Worm (Caenorhabditis elegans) whole organism, L1 larva: ENCODE measurements around the gene sas-5.

Experiments
- Y116A8C.19 ChIP-seq: sonication (generic microtip); optimal IDR thresholded peaks from 2 replicates; lab custom pipeline; 2016; ENCODE audit warnings: missing compliant biosample characterization, missing genetic modification characterization, borderline replicate concordance
- alr-1 ChIP-seq: fragments of 200-800 bp; sonication (Bioruptor generic); optimal IDR thresholded peaks from 2 replicates; lab custom pipeline; 2018; ENCODE audit warnings: borderline replicate concordance, mild to moderate bottlenecking, missing genetic modification characterization, missing compliant biosample characterization
- aly-2 ChIP-seq: fragments of 150-350 bp; optimal IDR thresholded peaks from 2 replicates; lab custom pipeline; 2014; ENCODE audit warnings: missing biosample characterization, missing genetic modification characterization
- ama-1 ChIP-seq: fragments of 150-350 bp; optimal IDR thresholded peaks from 2 replicates; lab custom pipeline; 2014
- blmp-1 ChIP-seq: fragments of 150-350 bp; optimal IDR thresholded peaks from 2 replicates; lab custom pipeline; 2014; ENCODE audit warnings: missing biosample characterization, missing genetic modification characterization
- ceh-63 ChIP-seq: fragments of 200-800 bp; sonication (Bioruptor generic); optimal IDR thresholded peaks from 2 replicates; lab custom pipeline; 2018; ENCODE audit warnings: mild to moderate bottlenecking, missing genetic modification characterization, missing compliant biosample characterization
- ceh-82 ChIP-seq, 3 experiments: fragments of 150-350 bp in 1 of 3; sonication (generic microtip) in 2 of 3; optimal IDR thresholded peaks; 2 replicates each; lab custom pipeline; 2014 to 2017; ENCODE audit warnings: missing biosample characterization in 3 of 3, missing genetic modification characterization in 3 of 3
- dpl-1 ChIP-seq, 3 experiments: fragments of 150-350 bp in 2 of 3; sonication (generic microtip) in 1 of 3; optimal IDR thresholded peaks; 2 replicates each; lab custom pipeline; 2014 to 2017; ENCODE audit warnings: missing biosample characterization in 3 of 3, missing genetic modification characterization in 3 of 3, missing genetic modification reagents in 3 of 3
- efl-1 ChIP-seq, 4 experiments: fragments of 150-350 bp; optimal IDR thresholded peaks in 3 of 4; peaks in 1 of 4; 1 replicate in 1 of 4; 2 replicates in 3 of 4; lab custom pipeline; 2014; ENCODE audit warnings: missing biosample characterization in 2 of 4, missing genetic modification characterization in 2 of 4, missing genetic modification reagents in 2 of 4
- egl-13 ChIP-seq: sonication (generic microtip); optimal IDR thresholded peaks from 2 replicates; lab custom pipeline; 2016; ENCODE audit warnings: missing genotype, missing genetic modification reagents, missing genetic modification characterization, missing compliant biosample characterization
- elt-3 ChIP-seq, 6 experiments: fragments of 150-350 bp in 1 of 6; sonication (generic microtip); optimal IDR thresholded peaks; 2 replicates each; lab custom pipeline; 2017 to 2018; ENCODE audit warnings: missing biosample characterization in 6 of 6, missing genetic modification characterization in 6 of 6, inconsistent platforms in 1 of 6
- fos-1 ChIP-seq: fragments of 150-350 bp; optimal IDR thresholded peaks from 2 replicates; lab custom pipeline; 2014; ENCODE audit warnings: missing biosample characterization, missing genetic modification characterization
- hlh-17 ChIP-seq: fragments of 200-800 bp; sonication (Bioruptor generic); optimal IDR thresholded peaks from 2 replicates; lab custom pipeline; 2018; ENCODE audit warnings: missing genetic modification characterization, mild to moderate bottlenecking, missing compliant biosample characterization, moderate library complexity, borderline replicate concordance
- hlh-4 ChIP-seq: sonication (generic microtip); optimal IDR thresholded peaks from 2 replicates; lab custom pipeline; 2016; ENCODE audit warnings: mild to moderate bottlenecking, missing genetic modification characterization, missing compliant biosample characterization
- irx-1 ChIP-seq: sonication (generic microtip); optimal IDR thresholded peaks from 2 replicates; lab custom pipeline; 2016; ENCODE audit warnings: missing genetic modification characterization, missing compliant biosample characterization
- jun-1 ChIP-seq: fragments of 150-350 bp; optimal IDR thresholded peaks from 2 replicates; lab custom pipeline; 2014; ENCODE audit warnings: missing biosample characterization, missing genetic modification reagents, missing genetic modification characterization
- lin-14 ChIP-seq: fragments of 200-800 bp; sonication (Bioruptor generic); optimal IDR thresholded peaks from 2 replicates; lab custom pipeline; 2018; ENCODE audit warnings: mild to moderate bottlenecking, missing genetic modification characterization, moderate library complexity, missing compliant biosample characterization
- lin-35 ChIP-seq, 2 experiments: fragments of 150-350 bp; optimal IDR thresholded peaks; 2 replicates each; lab custom pipeline; 2014; ENCODE audit warnings: missing biosample characterization in 2 of 2, missing genetic modification characterization in 2 of 2, missing genetic modification reagents in 2 of 2
- lsy-2 ChIP-seq, 2 experiments: fragments of 150-350 bp; optimal IDR thresholded peaks; 2 replicates each; lab custom pipeline; 2014; ENCODE audit warnings: missing biosample characterization in 2 of 2, missing genetic modification characterization in 2 of 2
- mab-9 ChIP-seq: fragments of 200-800 bp; sonication (Bioruptor generic); IDR thresholded peaks from 2 replicates; pipeline ENCODE4 v1.3.6; 2022; ENCODE audit warnings: missing genetic modification reagents, missing genetic modification characterization, missing compliant biosample characterization
- mdl-1 ChIP-seq, 2 experiments: fragments of 150-350 bp; optimal IDR thresholded peaks; 2 replicates each; lab custom pipeline; 2014 to 2017; ENCODE audit warnings: missing biosample characterization in 2 of 2, missing genetic modification characterization in 2 of 2, inconsistent platforms in 1 of 2
- mef-2 ChIP-seq: fragments of 150-350 bp; optimal IDR thresholded peaks from 2 replicates; lab custom pipeline; 2014; ENCODE audit warnings: missing biosample characterization, missing genetic modification characterization
- mep-1 ChIP-seq: fragments of 150-350 bp; optimal IDR thresholded peaks from 2 replicates; lab custom pipeline; 2014; ENCODE audit warnings: missing biosample characterization, missing genetic modification characterization
- nhr-19 ChIP-seq: fragments of 200-800 bp; sonication (Bioruptor generic); conservative IDR thresholded peaks from 2 replicates; pipeline ENCODE4 v1.3.6; 2022; ENCODE audit warnings: missing genetic modification characterization, missing compliant biosample characterization
- nhr-20 ChIP-seq: sonication (generic microtip); optimal IDR thresholded peaks from 2 replicates; lab custom pipeline; 2016; ENCODE audit warnings: mild to moderate bottlenecking, missing genetic modification characterization, missing compliant biosample characterization
- nhr-47 ChIP-seq: sonication (generic microtip); optimal IDR thresholded peaks from 2 replicates; lab custom pipeline; 2016; ENCODE audit warnings: mild to moderate bottlenecking, missing genetic modification characterization, moderate library complexity, missing compliant biosample characterization
- nhr-76 ChIP-seq: sonication (generic microtip); optimal IDR thresholded peaks from 2 replicates; lab custom pipeline; 2017; ENCODE audit warnings: missing biosample characterization, missing genetic modification characterization
- nhr-85 ChIP-seq: sonication (generic microtip); peaks from one replicate; lab custom pipeline; 2016; ENCODE audit warnings: missing genetic modification characterization, inconsistent platforms, missing compliant biosample characterization
- skn-1 ChIP-seq: fragments of 150-350 bp; optimal IDR thresholded peaks from 2 replicates; lab custom pipeline; 2014; ENCODE audit warnings: missing biosample characterization, missing genetic modification characterization
- sox-4 ChIP-seq: sonication (generic microtip); optimal IDR thresholded peaks from 2 replicates; lab custom pipeline; 2016; ENCODE audit warnings: missing genetic modification characterization, missing compliant biosample characterization
- vab-15 ChIP-seq: sonication (generic microtip); optimal IDR thresholded peaks from 2 replicates; lab custom pipeline; 2017; ENCODE audit warnings: missing genotype, mild to moderate bottlenecking, missing genetic modification characterization, missing compliant biosample characterization
- ztf-4 ChIP-seq: fragments of 150-350 bp; optimal IDR thresholded peaks from 2 replicates; lab custom pipeline; 2014; ENCODE audit warnings: missing biosample characterization, missing genetic modification characterization

The sas-5 gene

DNA sequence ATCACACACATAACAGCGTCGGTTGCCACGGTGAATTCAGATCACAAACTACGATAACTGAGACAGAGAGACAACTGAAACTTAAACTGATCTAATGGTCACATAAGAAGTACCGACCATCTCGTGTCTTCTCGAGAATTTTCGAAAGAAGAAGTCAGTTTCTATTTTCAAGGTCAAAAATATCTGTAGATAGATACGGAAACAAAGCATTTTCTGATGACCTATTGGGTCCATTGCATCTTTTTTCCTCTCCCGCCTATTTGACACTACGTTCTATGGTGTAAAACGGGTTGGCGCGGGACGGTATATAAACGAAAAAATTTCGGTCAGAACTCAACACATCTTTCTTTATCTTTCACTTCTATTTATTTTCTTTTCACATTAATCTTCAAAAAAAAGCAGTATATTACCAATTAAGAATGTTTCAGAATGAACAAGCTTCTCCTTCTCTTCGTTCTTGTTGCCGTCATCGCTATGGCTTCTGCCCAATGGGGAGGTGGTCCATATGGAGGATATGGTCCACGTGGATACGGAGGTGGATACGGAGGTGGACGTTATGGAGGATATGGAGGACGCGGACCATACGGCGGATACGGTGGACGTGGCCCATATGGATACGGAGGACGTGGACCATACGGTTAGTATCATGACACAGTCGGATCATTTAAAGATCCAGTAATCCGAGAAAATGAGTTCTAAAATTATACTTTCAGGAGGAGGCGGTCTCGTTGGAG is 5.6 kb downstream of the sas-5 start, which contains the start of gene nlp-24 (continued):
- TF ChIP-seq egl-13 (tag; lab: Kevin White, UChicago) (no peak), hlh-4 (tag; lab: Kevin White, UChicago) (no peak), ceh-63 (GFP tag; lab: Kevin White, UChicago) (no peak), dpl-1 (GFP tag; optimal IDR thresholded peaks at IDR 0.05; lab: Kevin White, UChicago) (peak in 1 of 3 experiments; percentile 26), fos-1 (tag; lab: Kevin White, UChicago) (no peak), lin-35 (GFP tag; optimal IDR thresholded peaks at IDR 0.05; lab: Kevin White, UChicago) (peak in 1 of 2 experiments; percentile 24)

- TF ChIP-seq elt-3 (tag; optimal IDR thresholded peaks at IDR 0.05; lab: Kevin White, UChicago) (peak in 1 of 6 experiments; percentile 22), ama-1 (lab: Kevin White, UChicago) (peak; percentile 26), nhr-47 (tag; lab: Kevin White, UChicago) (no peak), aly-2 (tag; lab: Kevin White, UChicago) (no peak), nhr-85 (tag; lab: Kevin White, UChicago) (peak; percentile 62)
- TF ChIP-seq, all 84 proteins: peak for 3
Measured at ce11 chrV:11616813-11617212, 6.3 kb downstream of the sas-5 start.

ce11 chrV:11618173-11618572 is 7.6 kb downstream of the sas-5 start, which contains the start of gene glb-15:
glb-15 (minus strand) TSS chrV:11618273.
- TF ChIP-seq lin-35 (GFP tag; optimal IDR thresholded peaks at IDR 0.05; lab: Kevin White, UChicago), result no peak
- TF ChIP-seq mef-2, result no peak
- TF ChIP-seq alr-1 (tag; lab: Kevin White, UChicago), result no peak
- no peak for TF ChIP-seq mep-1 (tag; lab: Kevin White, UChicago)
- TF ChIP-seq blmp-1 (tag; lab: Kevin White, UChicago), result no peak
- TF ChIP-seq Y116A8C.19 (tag; lab: Kevin White, UChicago), result no peak
- TF ChIP-seq nhr-76 (tag; lab: Kevin White, UChicago), result no peak
- no peak for TF ChIP-seq hlh-17 (GFP tag; lab: Kevin White, UChicago)
- TF ChIP-seq sox-4 (tag; lab: Kevin White, UChicago), result no peak
- TF ChIP-seq skn-1, result no peak
- no peak for TF ChIP-seq vab-15 (tag; lab: Kevin White, UChicago)
- no peak for TF ChIP-seq jun-1 (tag; lab: Kevin White, UChicago)
- no peak for TF ChIP-seq egl-13 (tag; lab: Kevin White, UChicago)
- TF ChIP-seq efl-1 (optimal IDR thresholded peaks at IDR 0.05; lab: Kevin White, UChicago), result no peak
- no peak for TF ChIP-seq efl-1 (GFP tag; optimal IDR thresholded peaks at IDR 0.05 in 1 of 2; lab: Kevin White, UChicago)
- TF ChIP-seq mdl-1 (tag; optimal IDR thresholded peaks at IDR 0.05; lab: Kevin White, UChicago), result no peak
- no peak for TF ChIP-seq nhr-20 (tag; lab: Kevin White, UChicago)
- no peak for TF ChIP-seq ceh-82 (tag; optimal IDR thresholded peaks at IDR 0.05; lab: Kevin White, UChicago)
- no peak for TF ChIP-seq ztf-4
- TF ChIP-seq lsy-2 (tag; optimal IDR thresholded peaks at IDR 0.05; lab: Kevin White, UChicago), result no peak
- TF ChIP-seq, all 84 proteins: peak for 0

ce11 chrV:11620081-11620480 is 9.5 kb downstream of the sas-5 start:
- TF ChIP-seq irx-1 (no peak), mab-9 (GFP tag; lab: Robert Waterston, UW) (0 out of 2 replicates have a peak, but pooled peaks have one; percentile 14), lin-14 (peak; percentile 1)
- TF ChIP-seq, all 84 proteins: peak for 2

DNA sequence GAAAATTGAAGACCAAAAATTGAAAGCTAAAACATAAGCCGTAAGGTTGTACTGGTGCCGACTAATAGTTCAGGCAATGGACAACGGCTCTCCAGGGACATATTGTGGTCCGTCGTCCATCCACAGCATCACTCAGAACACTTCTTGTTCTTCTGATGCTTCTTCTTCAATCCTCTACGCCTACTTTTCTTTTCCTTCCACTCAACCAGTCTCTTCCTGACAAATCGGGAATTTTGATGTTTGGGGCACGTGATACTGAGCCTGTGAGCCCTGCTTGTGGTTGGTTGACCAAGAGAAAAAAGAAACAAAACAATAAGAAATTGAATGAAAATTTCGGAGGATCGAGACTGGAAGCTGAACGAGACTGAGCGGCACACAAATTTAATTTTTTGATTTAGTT is 10.7 kb downstream of the sas-5 start:
- no peak for TF ChIP-seq nhr-19 (GFP tag; lab: Robert Waterston, UW)
- TF ChIP-seq lin-14, result peak; percentile 33
- TF ChIP-seq hlh-4 (tag; lab: Kevin White, UChicago), result no peak
